Comparison of ENCODE assay signal across 1 worm cellular context in genomic region chrIII:6310352-6310751, ce11.
TF ChIP-seq lines count a peak whose summit lies in the region.

No protein-coding gene starts in this region.

TF ChIP-seq in whole organism, L1 larva, 84 proteins besides CTCF, POLR2A, EP300 and RAD21 (continued from another document):
- TF ChIP-seq C34B4.2 (tag; optimal IDR thresholded peaks at IDR 0.05; lab: Kevin White, UChicago) = no peak
- no peak for TF ChIP-seq egl-27 (tag; optimal IDR thresholded peaks at IDR 0.05; lab: Kevin White, UChicago)
- no peak for TF ChIP-seq elt-3 (tag; optimal IDR thresholded peaks at IDR 0.05; lab: Kevin White, UChicago)
- TF ChIP-seq pag-3 (tag; optimal IDR thresholded peaks at IDR 0.05; lab: Kevin White, UChicago; ENCODE audit: borderline replicate concordance, insufficient read depth) = no peak
- no peak for TF ChIP-seq pax-3 (tag; optimal IDR thresholded peaks at IDR 0.05; lab: Kevin White, UChicago)
- no peak for TF ChIP-seq efl-3 (GFP tag; optimal IDR thresholded peaks at IDR 0.05; lab: Kevin White, UChicago)
- no peak for TF ChIP-seq xbp-1 (tag; optimal IDR thresholded peaks at IDR 0.05; lab: Kevin White, UChicago)
- TF ChIP-seq zip-4 (GFP tag; optimal IDR thresholded peaks at IDR 0.05; lab: Kevin White, UChicago) = no peak
- TF ChIP-seq efl-1 (optimal IDR thresholded peaks at IDR 0.05; lab: Kevin White, UChicago) = no peak
- TF ChIP-seq efl-1 (GFP tag; optimal IDR thresholded peaks at IDR 0.05 in 1 of 2; lab: Kevin White, UChicago) = no peak
- TF ChIP-seq egl-13 (tag; optimal IDR thresholded peaks at IDR 0.05; lab: Kevin White, UChicago) = no peak
- TF ChIP-seq rnt-1 (tag; optimal IDR thresholded peaks at IDR 0.05; lab: Kevin White, UChicago) = no peak
- TF ChIP-seq lsy-2 (tag; optimal IDR thresholded peaks at IDR 0.05; lab: Kevin White, UChicago) = peak in 1 of 2 experiments; percentile 5
- no peak for TF ChIP-seq hlh-4 (tag; optimal IDR thresholded peaks at IDR 0.05; lab: Kevin White, UChicago)
- TF ChIP-seq ceh-82 (tag; optimal IDR thresholded peaks at IDR 0.05; lab: Kevin White, UChicago) = peak in 1 of 3 experiments; percentile 2
- no peak for TF ChIP-seq nhr-11 (tag; optimal IDR thresholded peaks at IDR 0.05; lab: Kevin White, UChicago)
- no peak for TF ChIP-seq fkh-4 (tag; optimal IDR thresholded peaks at IDR 0.05; lab: Kevin White, UChicago; ENCODE audit: borderline replicate concordance)
- peak; percentile 30 for TF ChIP-seq ces-1 (GFP tag; optimal IDR thresholded peaks at IDR 0.05; lab: Kevin White, UChicago)
- TF ChIP-seq ceh-8 (GFP tag; optimal IDR thresholded peaks at IDR 0.05; lab: Kevin White, UChicago) = no peak
- no peak for TF ChIP-seq nhr-76 (tag; optimal IDR thresholded peaks at IDR 0.05; lab: Kevin White, UChicago)
- no peak for TF ChIP-seq unc-86 (tag; optimal IDR thresholded peaks at IDR 0.05; lab: Kevin White, UChicago)
- TF ChIP-seq lin-15B (tag; optimal IDR thresholded peaks at IDR 0.05; lab: Kevin White, UChicago) = no peak
